Worm (Caenorhabditis elegans): ENCODE data around the gene sra-39.

The sra-39 gene

ce11 chrX:13950620-13951152, 47.5 kb upstream of the sra-39 start (continued):
- no peak for TF ChIP-seq sptf-1 (tag; optimal IDR thresholded peaks at IDR 0.05)
- TF ChIP-seq egl-13 (tag; optimal IDR thresholded peaks at IDR 0.05) = no peak
- peak; percentile 73 for TF ChIP-seq nhr-71 (tag; optimal IDR thresholded peaks at IDR 0.05)
- peak; percentile 46 for TF ChIP-seq nhr-19 (GFP tag; conservative IDR thresholded peaks at IDR 0.05)
- TF ChIP-seq elt-3 (tag; optimal IDR thresholded peaks at IDR 0.05) = peak in 4 of 6 experiments; percentile 56 to 76 (median 68)
- TF ChIP-seq unc-86 (tag; optimal IDR thresholded peaks at IDR 0.05) = no peak
- peak; percentile 58 for TF ChIP-seq nhr-47 (tag; optimal IDR thresholded peaks at IDR 0.05)
- no peak for TF ChIP-seq pag-3 (tag; optimal IDR thresholded peaks at IDR 0.05; ENCODE audit: borderline replicate concordance, insufficient read depth)
- peak in 1 of 2 experiments; percentile 22 for TF ChIP-seq ztf-11 (tag; optimal IDR thresholded peaks at IDR 0.05)
- TF ChIP-seq rnt-1 (tag; optimal IDR thresholded peaks at IDR 0.05) = peak; percentile 32
- no peak for TF ChIP-seq ets-5 (GFP tag; IDR thresholded peaks at IDR 0.05)
- peak; percentile 74 for TF ChIP-seq grh-1 (GFP tag; IDR thresholded peaks at IDR 0.05)
- peak; percentile 34 to 39 for TF ChIP-seq lsy-2 (tag; optimal IDR thresholded peaks at IDR 0.05)
- TF ChIP-seq mdl-1 (tag; optimal IDR thresholded peaks at IDR 0.05) = peak in 1 of 2 experiments; percentile 38
- no peak for TF ChIP-seq unc-30 (tag; optimal IDR thresholded peaks at IDR 0.05)
- no peak for TF ChIP-seq zag-1 (tag; optimal IDR thresholded peaks at IDR 0.05)
- TF ChIP-seq sup-37 (GFP tag; optimal IDR thresholded peaks at IDR 0.05) = no peak

- TF ChIP-seq aly-2 (tag; optimal IDR thresholded peaks at IDR 0.05) = no peak
- no peak for TF ChIP-seq unc-130 (tag; optimal IDR thresholded peaks at IDR 0.05)
- no peak for TF ChIP-seq ama-1 (optimal IDR thresholded peaks at IDR 0.05)
- TF ChIP-seq aha-1 (tag; optimal IDR thresholded peaks at IDR 0.05) = no peak
- TF ChIP-seq swsn-7 (tag; optimal IDR thresholded peaks at IDR 0.05) = no peak
- TF ChIP-seq egl-13 (tag; optimal IDR thresholded peaks at IDR 0.05) = no peak
- TF ChIP-seq nhr-237 (tag; optimal IDR thresholded peaks at IDR 0.05) = no peak
- no peak for TF ChIP-seq ceh-90 (tag; optimal IDR thresholded peaks at IDR 0.05)
- no peak for TF ChIP-seq lin-35 (GFP tag; optimal IDR thresholded peaks at IDR 0.05)
- no peak for TF ChIP-seq nhr-90 (tag; optimal IDR thresholded peaks at IDR 0.05; ENCODE audit: poor library complexity)
- no peak for TF ChIP-seq vab-15 (tag; optimal IDR thresholded peaks at IDR 0.05)
- TF ChIP-seq alr-1 (tag; optimal IDR thresholded peaks at IDR 0.05; ENCODE audit: borderline replicate concordance) = no peak
- TF ChIP-seq mdl-1 (tag; optimal IDR thresholded peaks at IDR 0.05) = no peak
- TF ChIP-seq ceh-82 (tag; optimal IDR thresholded peaks at IDR 0.05) = no peak
- TF ChIP-seq unc-30 (tag; optimal IDR thresholded peaks at IDR 0.05) = no peak
These were observed 45.6 kb upstream of the sra-39 start, which contains the start of gene alg-1 for ce11 chrX:13948810-13949209. Gene alg-1, plus strand, starts transcription at chrX:13949110.

- no peak for TF ChIP-seq skn-1 (tag; optimal IDR thresholded peaks at IDR 0.05)
- no peak for TF ChIP-seq jun-1 (tag; optimal IDR thresholded peaks at IDR 0.05)
- TF ChIP-seq lin-14 (GFP tag; optimal IDR thresholded peaks at IDR 0.05) = peak; percentile 20
- TF ChIP-seq ztf-4 (tag; optimal IDR thresholded peaks at IDR 0.05) = no peak
- TF ChIP-seq ztf-11 (tag; optimal IDR thresholded peaks at IDR 0.05) = peak in 1 of 2 experiments; percentile 9
- TF ChIP-seq efl-1 (optimal IDR thresholded peaks at IDR 0.05) = no peak
- TF ChIP-seq efl-1 (GFP tag; optimal IDR thresholded peaks at IDR 0.05 in 1 of 2) = peak in 1 of 2 experiments; percentile 36
- TF ChIP-seq dsc-1 (tag; optimal IDR thresholded peaks at IDR 0.05) = peak; percentile 22
- TF ChIP-seq ceh-82 (tag; optimal IDR thresholded peaks at IDR 0.05) = peak in 1 of 3 experiments; percentile 1
- TF ChIP-seq mef-2 (tag; optimal IDR thresholded peaks at IDR 0.05) = no peak
These were observed 44.9 kb upstream of the sra-39 start for ce11 chrX:13948167-13948566.

Data from whole organism, L1 larva.